Fruit fly (Drosophila melanogaster): ENCODE data around the gene lectin-21Ca.

lectin-21Ca gene

DNA sequence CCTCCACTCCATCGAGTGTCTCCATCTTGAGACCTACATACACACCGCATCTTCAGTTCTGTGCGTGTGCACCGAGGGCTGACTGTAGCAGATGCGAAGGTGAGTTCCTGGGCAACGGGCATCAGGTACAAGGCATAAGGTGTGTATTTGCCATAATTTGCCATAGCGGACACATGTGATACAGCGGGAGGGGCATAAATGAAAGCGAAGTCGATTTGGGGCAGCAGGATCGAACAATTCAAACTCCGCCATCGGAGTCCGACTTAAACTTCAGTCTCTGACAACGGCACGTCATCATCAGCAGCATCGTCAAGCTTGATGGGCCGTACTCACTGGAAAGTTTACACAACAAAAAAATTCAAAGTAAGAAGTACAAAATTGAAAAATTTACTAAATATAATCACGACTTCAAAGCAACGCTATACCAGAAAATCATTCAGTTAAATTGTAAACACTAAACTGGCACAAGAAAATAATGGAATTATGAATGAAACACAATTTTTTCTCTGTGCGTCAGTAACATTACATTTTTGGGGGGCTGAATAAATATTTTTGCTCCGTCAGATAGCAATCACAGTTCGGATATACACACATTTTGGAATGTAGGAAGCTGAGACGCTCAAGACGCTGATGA lies 44.6 kb downstream of the lectin-21Ca start:
- no peak for TF ChIP-seq CG8478 (optimal IDR thresholded peaks at IDR 0.05)
- TF ChIP-seq CTCF (optimal IDR thresholded peaks at IDR 0.05), result no peak

DNA sequence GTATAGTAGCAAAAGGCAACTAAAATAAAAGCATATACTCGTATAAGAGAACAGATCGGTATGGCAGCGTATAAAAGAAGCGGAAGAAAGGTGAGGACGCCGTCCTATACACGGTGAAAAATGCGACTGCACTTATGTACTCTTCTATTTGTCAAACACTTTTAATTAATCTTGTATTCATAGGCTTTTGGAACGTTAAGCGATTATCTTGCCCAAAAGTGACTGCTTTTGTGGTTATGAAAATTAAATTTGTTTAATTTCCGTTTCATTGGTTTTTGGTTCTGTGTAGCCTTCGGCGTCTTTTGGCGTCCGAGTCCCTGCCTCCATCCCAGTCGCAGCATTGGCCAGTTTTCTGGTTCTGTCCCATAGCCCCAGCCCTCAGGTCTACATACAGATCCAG lies 46.4 kb downstream of the lectin-21Ca start:
- no peak for TF ChIP-seq CG8478 (optimal IDR thresholded peaks at IDR 0.05)
- TF ChIP-seq CTCF (optimal IDR thresholded peaks at IDR 0.05), result no peak

DNA sequence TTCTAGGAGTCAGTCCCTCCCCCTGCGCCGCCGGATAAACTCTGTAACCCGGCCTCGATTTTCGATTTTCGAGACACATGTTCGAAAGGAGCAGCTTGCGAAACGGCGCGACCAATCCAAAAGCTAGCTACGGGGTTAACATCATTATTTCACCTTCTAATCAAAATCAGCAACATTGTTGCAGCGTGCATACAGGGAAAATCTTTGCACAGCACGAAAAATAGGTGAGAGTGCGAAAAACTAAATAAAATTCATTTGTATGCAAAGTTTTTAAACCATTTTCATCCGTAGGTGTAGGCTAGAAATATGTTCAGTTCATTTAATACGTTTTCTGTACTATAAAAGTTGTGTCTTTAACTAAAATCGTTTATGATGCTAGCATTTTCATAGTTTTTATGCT lies 47.9 kb downstream of the lectin-21Ca start:
- TF ChIP-seq CG8478 (optimal IDR thresholded peaks at IDR 0.05) (no peak), CTCF (optimal IDR thresholded peaks at IDR 0.05) (no peak)

DNA sequence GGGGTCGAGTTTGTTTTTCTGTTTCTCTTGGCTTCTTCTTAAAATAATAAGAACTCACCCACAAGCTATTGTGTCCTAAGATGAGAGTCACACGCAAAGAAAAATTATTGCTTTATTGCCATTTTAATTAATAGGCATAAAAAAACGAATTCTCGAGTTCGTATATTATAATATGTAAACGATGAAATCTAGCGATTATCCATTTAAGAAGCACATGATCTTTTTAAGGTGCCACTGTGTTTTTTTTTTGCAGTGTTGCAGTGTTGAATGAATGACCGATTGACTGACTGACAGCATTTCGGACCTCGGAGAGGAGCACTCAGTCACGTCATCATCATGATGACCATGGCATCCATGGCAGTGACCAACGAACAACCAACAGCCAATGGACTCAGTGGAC lies 50.5 kb downstream of the lectin-21Ca start:
- TF ChIP-seq CTCF (optimal IDR thresholded peaks at IDR 0.05), result no peak
- TF ChIP-seq CG8478 (optimal IDR thresholded peaks at IDR 0.05), result no peak

Data from S2 (cell line).